Worm (Caenorhabditis elegans) whole organism, L1 larva: ENCODE results near the gene F35C8.8.

Source experiments
- ama-1 ChIP-seq: fragments of 150-350 bp; optimal IDR thresholded peaks from 2 replicates; lab custom pipeline; 2014
- ceh-90 ChIP-seq: sonication (generic microtip); optimal IDR thresholded peaks from 2 replicates; lab custom pipeline; 2016; ENCODE audit warnings: missing genetic modification characterization, missing compliant biosample characterization

DNA sequence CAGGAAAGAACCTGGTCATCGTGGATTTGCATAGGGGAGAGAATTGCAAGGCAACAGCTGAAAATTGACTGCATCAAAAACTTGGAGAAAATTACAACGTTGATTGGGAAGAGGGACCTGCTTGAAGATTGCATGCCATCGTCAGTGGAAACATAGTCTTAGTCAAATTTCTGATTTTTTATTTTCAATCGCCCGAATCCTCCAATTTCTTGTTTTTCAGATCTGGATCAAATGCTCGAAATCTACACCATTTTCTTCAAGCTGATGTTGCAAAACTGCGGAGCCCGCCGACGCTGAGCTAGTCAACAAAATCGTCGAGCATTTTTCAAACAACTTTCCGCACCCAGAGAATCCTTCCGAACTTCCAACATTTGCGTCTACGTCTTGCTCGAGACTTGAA, 1.2 kb upstream of the F35C8.8 start:
- TF ChIP-seq ceh-90 (tag; lab: Kevin White, UChicago) (no peak), ama-1 (lab: Kevin White, UChicago) (no peak)
